Fruit fly (Drosophila melanogaster) whole organism, embryonic: ENCODE data around the gene nonC.
A peak's percentile ranks its signal among the peaks of the same experiment; 100 is the strongest.

Experiments
- CG10147 ChIP-seq: fragments of 200-800 bp; sonication (Bioruptor generic); optimal IDR thresholded peaks from 2 replicates; lab custom pipeline; 2019; ENCODE audit warnings: missing biosample characterization, mild to moderate bottlenecking, missing genetic modification characterization, moderate library complexity
- CG10209 ChIP-seq: fragments of 200-800 bp; sonication (Bioruptor generic); optimal IDR thresholded peaks from 3 replicates; lab custom pipeline; 2017; ENCODE audit warnings: missing biosample characterization, mild to moderate bottlenecking, missing genetic modification characterization, missing genetic modification reagents
- CG11696 ChIP-seq: fragments of 200-800 bp; sonication (Bioruptor generic); IDR thresholded peaks from 2 replicates; pipeline ENCODE4 v1.3.6; 2022; ENCODE audit warnings: missing biosample characterization, missing genetic modification characterization
- CG1233 ChIP-seq: fragments of 200-800 bp; sonication (Bioruptor generic); optimal IDR thresholded peaks from 4 replicates; lab custom pipeline; 2018; ENCODE audit warnings: missing biosample characterization, mild to moderate bottlenecking, missing genetic modification characterization
- CG14965 ChIP-seq: fragments of 200-800 bp; sonication (Bioruptor generic); optimal IDR thresholded peaks from 2 replicates; lab custom pipeline; 2016; ENCODE audit warnings: missing biosample characterization, missing genetic modification characterization, borderline replicate concordance
- CG1529 ChIP-seq: fragments of 200-800 bp; sonication (Bioruptor generic); optimal IDR thresholded peaks from 3 replicates; lab custom pipeline; 2018; ENCODE audit warnings: missing biosample characterization, missing genetic modification characterization
- CG17328 ChIP-seq: fragments of 200-800 bp; sonication (Bioruptor generic); IDR thresholded peaks from 2 replicates; pipeline ENCODE4 v1.3.6; 2022; ENCODE audit warnings: missing biosample characterization, missing genetic modification characterization
- CG17359 ChIP-seq: fragments of 200-800 bp; sonication (Bioruptor generic); optimal IDR thresholded peaks from 3 replicates; lab custom pipeline; 2018; ENCODE audit warnings: missing biosample characterization, mild to moderate bottlenecking, missing genetic modification characterization, moderate library complexity
- CG17385 ChIP-seq: fragments of 200-800 bp; sonication (Bioruptor generic); optimal IDR thresholded peaks from 3 replicates; lab custom pipeline; 2018; ENCODE audit warnings: missing biosample characterization, mild to moderate bottlenecking, missing genetic modification characterization
- CG17568 ChIP-seq: fragments of 200-800 bp; sonication (Bioruptor generic); optimal IDR thresholded peaks from 2 replicates; lab custom pipeline; 2018; ENCODE audit warnings: missing biosample characterization, mild to moderate bottlenecking, missing genetic modification characterization, moderate library complexity
- CG17612 ChIP-seq: fragments of 200-800 bp; sonication (Bioruptor generic); IDR thresholded peaks from 2 replicates; pipeline ENCODE4 v1.3.6; 2022; ENCODE audit warnings: missing biosample characterization, missing genetic modification characterization
- CG18011 ChIP-seq: fragments of 200-800 bp; sonication (Bioruptor generic); optimal IDR thresholded peaks from 2 replicates; lab custom pipeline; 2017; ENCODE audit warnings: missing biosample characterization, missing genetic modification characterization, mild to moderate bottlenecking, moderate library complexity, missing genotype
- CG3163 ChIP-seq: fragments of 200-800 bp; sonication (Bioruptor generic); optimal IDR thresholded peaks from 3 replicates; lab custom pipeline; 2016; ENCODE audit warnings: missing biosample characterization, missing genetic modification characterization
- CG34376 ChIP-seq: fragments of 200-800 bp; sonication (Bioruptor generic); optimal IDR thresholded peaks from 2 replicates; lab custom pipeline; 2018; ENCODE audit warnings: missing biosample characterization, mild to moderate bottlenecking, missing genetic modification characterization
- CG4360 ChIP-seq: fragments of 200-800 bp; sonication (Bioruptor generic); IDR thresholded peaks from 2 replicates; pipeline ENCODE4 v1.3.6; 2022; ENCODE audit warnings: missing biosample characterization, missing genetic modification characterization
- CG4854 ChIP-seq: fragments of 200-800 bp; sonication (Bioruptor generic); optimal IDR thresholded peaks from 2 replicates; lab custom pipeline; 2016; ENCODE audit warnings: missing biosample characterization, missing genetic modification characterization, inconsistent platforms
- CG6791 ChIP-seq: fragments of 200-800 bp; sonication (Bioruptor generic); IDR thresholded peaks from 3 replicates; pipeline ENCODE4 v1.3.6; 2022; ENCODE audit warnings: missing biosample characterization, missing genetic modification characterization; ENCODE audit not compliant: partially characterized antibody
- CG8388 ChIP-seq: fragments of 200-800 bp; sonication (Bioruptor generic); optimal IDR thresholded peaks from 2 replicates; lab custom pipeline; 2019; ENCODE audit warnings: missing biosample characterization, mild to moderate bottlenecking, missing genetic modification characterization, moderate library complexity
- CG8478 ChIP-seq: fragments of >200 bp; optimal IDR thresholded peaks from 2 replicates; lab custom pipeline; 2018
- CoRest ChIP-seq: fragments of 200-800 bp; sonication (Bioruptor generic); optimal IDR thresholded peaks from 3 replicates; lab custom pipeline; 2018; ENCODE audit warnings: missing biosample characterization, mild to moderate bottlenecking, missing genetic modification characterization, moderate library complexity
- D ChIP-seq, 2 experiments: fragments of 200-800 bp in 1 of 2; fragments of >200 bp in 1 of 2; sonication (Bioruptor generic) in 1 of 2; optimal IDR thresholded peaks; 2 replicates in 1 of 2; 3 replicates in 1 of 2; lab custom pipeline; 2017; ENCODE audit warnings: mild to moderate bottlenecking in 1 of 2, missing biosample characterization in 1 of 2, missing genetic modification characterization in 1 of 2, missing genetic modification reagents in 1 of 2
- D19A ChIP-seq: fragments of 200-800 bp; optimal IDR thresholded peaks from 3 replicates; lab custom pipeline; 2019; ENCODE audit warnings: missing biosample characterization, mild to moderate bottlenecking, missing genetic modification characterization, moderate library complexity
- Gug ChIP-seq: fragments of 200-800 bp; sonication (Bioruptor generic); IDR thresholded peaks from 4 replicates; pipeline ENCODE4 v1.3.6; 2022; ENCODE audit warnings: missing biosample characterization, missing genetic modification characterization
- HLH4C ChIP-seq: fragments of 200-800 bp; sonication (Bioruptor generic); IDR thresholded peaks from 3 replicates; pipeline ENCODE4 v1.3.6; 2022; ENCODE audit warnings: missing biosample characterization, missing genetic modification characterization; ENCODE audit not compliant: partially characterized antibody
- Hey ChIP-seq: fragments of 200-800 bp; sonication (Bioruptor generic); optimal IDR thresholded peaks from 3 replicates; lab custom pipeline; 2018; ENCODE audit warnings: missing biosample characterization, mild to moderate bottlenecking, missing genetic modification characterization
- Med ChIP-seq: fragments of 200-800 bp; sonication (Bioruptor generic); peaks from one replicate; lab custom pipeline; 2016; ENCODE audit warnings: missing biosample characterization, missing genetic modification characterization, mild to moderate bottlenecking, inconsistent platforms, moderate library complexity
- Poxn ChIP-seq: fragments of 200-800 bp; sonication (Bioruptor generic); IDR thresholded peaks from 2 replicates; pipeline ENCODE4 v1.3.6; 2022; ENCODE audit warnings: missing biosample characterization, missing genetic modification characterization
- Sox102F ChIP-seq: fragments of 200-800 bp; sonication (Bioruptor generic); optimal IDR thresholded peaks from 2 replicates; lab custom pipeline; 2018; ENCODE audit warnings: missing biosample characterization, mild to moderate bottlenecking, missing genetic modification characterization, moderate library complexity
- Trl ChIP-seq, 3 experiments: fragments of >200 bp in 2 of 3; fragments of 200-800 bp in 1 of 3; sonication (Bioruptor generic) in 1 of 3; optimal IDR thresholded peaks; 2 replicates in 1 of 3; 3 replicates in 2 of 3; lab custom pipeline; 2016 to 2017; ENCODE audit warnings: missing biosample characterization in 1 of 3, missing genetic modification characterization in 1 of 3
- Vsx1 ChIP-seq: fragments of 200-800 bp; sonication (Bioruptor generic); optimal IDR thresholded peaks from 2 replicates; lab custom pipeline; 2017; ENCODE audit warnings: missing biosample characterization, mild to moderate bottlenecking, missing genetic modification characterization, missing genetic modification reagents
- abd-A ChIP-seq: fragments of 200-800 bp; sonication (Bioruptor generic); optimal IDR thresholded peaks from 3 replicates; lab custom pipeline; 2019; ENCODE audit warnings: missing biosample characterization, mild to moderate bottlenecking, missing genetic modification characterization, moderate library complexity
- cg ChIP-seq: fragments of 200-800 bp; sonication (Bioruptor generic); optimal IDR thresholded peaks from 3 replicates; lab custom pipeline; 2019; ENCODE audit warnings: missing biosample characterization, mild to moderate bottlenecking, missing genetic modification characterization, moderate library complexity
- chm ChIP-seq: fragments of 200-800 bp; sonication (Bioruptor generic); IDR thresholded peaks from 2 replicates; pipeline ENCODE4 v1.3.6; 2022; ENCODE audit warnings: missing biosample characterization, missing genetic modification characterization
- chn ChIP-seq: fragments of 200-800 bp; sonication (Bioruptor generic); optimal IDR thresholded peaks from 2 replicates; lab custom pipeline; 2016; ENCODE audit warnings: missing biosample characterization, missing genetic modification characterization
- corto ChIP-seq: fragments of 200-800 bp; sonication (Bioruptor generic); optimal IDR thresholded peaks from 2 replicates; lab custom pipeline; 2016; ENCODE audit warnings: missing biosample characterization, mild to moderate bottlenecking, missing genetic modification characterization, moderate library complexity
- crol ChIP-seq: fragments of 200-800 bp; sonication (Bioruptor generic); IDR thresholded peaks from 2 replicates; pipeline ENCODE4 v1.3.6; 2022; ENCODE audit warnings: missing biosample characterization, missing genetic modification characterization
- cwo ChIP-seq: fragments of 200-800 bp; sonication (Bioruptor generic); optimal IDR thresholded peaks from 3 replicates; lab custom pipeline; 2017; ENCODE audit warnings: missing biosample characterization, missing genetic modification characterization, mild to moderate bottlenecking, moderate library complexity, missing genetic modification reagents
- dan ChIP-seq: fragments of 200-800 bp; sonication (Bioruptor generic); IDR thresholded peaks from 2 replicates; pipeline ENCODE4 v1.3.6; 2022; ENCODE audit warnings: missing biosample characterization, missing genetic modification characterization
- gsb ChIP-seq: fragments of 200-800 bp; sonication (Bioruptor generic); IDR thresholded peaks from 2 replicates; pipeline ENCODE4 v1.3.6; 2022; ENCODE audit warnings: missing biosample characterization, missing genetic modification characterization
- mirr ChIP-seq: fragments of 200-800 bp; sonication (Bioruptor generic); optimal IDR thresholded peaks from 3 replicates; lab custom pipeline; 2018; ENCODE audit warnings: missing biosample characterization, mild to moderate bottlenecking, missing genetic modification characterization
- nerfin-1 ChIP-seq: fragments of 200-800 bp; sonication (Bioruptor generic); optimal IDR thresholded peaks from 3 replicates; lab custom pipeline; 2019; ENCODE audit warnings: missing biosample characterization, mild to moderate bottlenecking, missing genetic modification characterization, moderate library complexity
- nerfin-2 ChIP-seq: fragments of 200-800 bp; sonication (Bioruptor generic); IDR thresholded peaks from 2 replicates; pipeline ENCODE4 v1.3.6; 2022; ENCODE audit warnings: missing biosample characterization, missing genetic modification characterization; ENCODE audit not compliant: partially characterized antibody
- repo ChIP-seq: fragments of 200-800 bp; sonication (Bioruptor generic); optimal IDR thresholded peaks from 2 replicates; lab custom pipeline; 2016; ENCODE audit warnings: missing biosample characterization, missing genetic modification characterization
- rib ChIP-seq: fragments of 200-800 bp; sonication (Bioruptor generic); IDR thresholded peaks from 2 replicates; pipeline ENCODE4 v1.3.6; 2022; ENCODE audit warnings: missing biosample characterization, missing genetic modification characterization
- schlank ChIP-seq: fragments of 200-800 bp; sonication (Bioruptor generic); optimal IDR thresholded peaks from 2 replicates; lab custom pipeline; 2018; ENCODE audit warnings: missing biosample characterization, mild to moderate bottlenecking, missing genetic modification characterization
- sens ChIP-seq: fragments of 200-800 bp; sonication (Bioruptor generic); peaks from one replicate; lab custom pipeline; 2016; ENCODE audit warnings: missing biosample characterization, missing genetic modification characterization
- tap ChIP-seq: fragments of 200-800 bp; optimal IDR thresholded peaks from 3 replicates; lab custom pipeline; 2019; ENCODE audit warnings: missing biosample characterization, mild to moderate bottlenecking, missing genetic modification characterization, moderate library complexity
- tgo ChIP-seq: fragments of 200-800 bp; sonication (Bioruptor generic); IDR thresholded peaks from 3 replicates; pipeline ENCODE4 v1.3.6; 2022; ENCODE audit warnings: missing biosample characterization, missing genetic modification characterization
- tio ChIP-seq: fragments of 200-800 bp; sonication (Bioruptor generic); optimal IDR thresholded peaks from 2 replicates; lab custom pipeline; 2017; ENCODE audit warnings: missing biosample characterization, missing genetic modification characterization, inconsistent platforms
- trem ChIP-seq: fragments of 200-800 bp; optimal IDR thresholded peaks from 3 replicates; lab custom pipeline; 2019; ENCODE audit warnings: missing biosample characterization, mild to moderate bottlenecking, missing genetic modification characterization, moderate library complexity

nonC gene

DNA sequence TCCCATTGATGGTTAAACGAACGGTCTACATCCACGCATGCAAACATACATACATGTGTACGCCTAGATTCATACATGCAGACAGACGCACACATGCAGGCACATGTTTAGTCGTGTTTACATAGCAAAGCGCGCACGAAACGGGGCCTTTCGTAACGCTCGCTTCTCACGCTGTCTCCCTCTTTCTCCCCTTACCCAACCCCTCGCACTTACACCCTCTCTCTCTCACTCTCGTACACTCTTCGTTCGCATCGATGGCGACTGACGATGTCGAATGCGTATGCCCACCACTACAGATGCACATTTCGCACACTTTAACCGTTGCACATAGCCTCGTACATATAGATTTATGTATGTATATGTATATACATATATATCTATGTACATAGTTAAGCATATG is 41.7 kb downstream of the nonC start (continued):
- no peak for TF ChIP-seq HLH4C (GFP tag; lab: Robert Waterston, UW)
- no peak for TF ChIP-seq nerfin-2 (GFP tag; lab: Robert Waterston, UW)
- peak; percentile 57 for TF ChIP-seq mirr
- peak; percentile 19; the same call in 1 of the 2 replicates for TF ChIP-seq CG4360 (GFP tag; lab: Robert Waterston, UW)
- peak; percentile 20 for TF ChIP-seq CG34376
- peak; percentile 65 for TF ChIP-seq abd-A
- no peak for TF ChIP-seq Gug (GFP tag; lab: Robert Waterston, UW)
- TF ChIP-seq chn (GFP tag; lab: Kevin White, UChicago): no peak
- no peak for TF ChIP-seq CG4854 (GFP tag; lab: Kevin White, UChicago)
- TF ChIP-seq crol (GFP tag; lab: Robert Waterston, UW): peak; percentile 87
- TF ChIP-seq CG10209 (GFP tag; lab: Kevin White, UChicago): no peak
- TF ChIP-seq cg (GFP tag; lab: Kevin White, UChicago): peak; percentile 88
- no peak for TF ChIP-seq CG11696 (GFP tag; lab: Robert Waterston, UW)
- TF ChIP-seq D (optimal IDR thresholded peaks at IDR 0.05; lab: Kevin White, UChicago): peak; percentile 57
- TF ChIP-seq D (GFP tag; optimal IDR thresholded peaks at IDR 0.05; lab: Kevin White, UChicago): no peak
- peak; percentile 63 for TF ChIP-seq rib (GFP tag; lab: Robert Waterston, UW)
- TF ChIP-seq CG8478: peak; percentile 89
- peak; percentile 21 for TF ChIP-seq nerfin-1 (tag; lab: Kevin White, UChicago)
- no peak for TF ChIP-seq gsb
- TF ChIP-seq CG1233 (GFP tag; lab: Kevin White, UChicago): peak; percentile 100
- TF ChIP-seq CG17328 (GFP tag; lab: Robert Waterston, UW): no peak
- peak; percentile 56 for TF ChIP-seq Hey (tag; lab: Kevin White, UChicago)
- no peak for TF ChIP-seq tio (GFP tag; lab: Kevin White, UChicago)
- TF ChIP-seq tap (tag; lab: Kevin White, UChicago): peak; percentile 26
- TF ChIP-seq CoRest (tag; lab: Kevin White, UChicago): no peak
- peak; percentile 16 to 26 for TF ChIP-seq Trl (optimal IDR thresholded peaks at IDR 0.05; lab: Kevin White, UChicago)
- no peak for TF ChIP-seq Trl (GFP tag; optimal IDR thresholded peaks at IDR 0.05; lab: Kevin White, UChicago)
- peak; percentile 14 for TF ChIP-seq trem
- TF ChIP-seq CG14965 (GFP tag; lab: Kevin White, UChicago): no peak
- TF ChIP-seq, all 482 proteins: peak for 69

DNA sequence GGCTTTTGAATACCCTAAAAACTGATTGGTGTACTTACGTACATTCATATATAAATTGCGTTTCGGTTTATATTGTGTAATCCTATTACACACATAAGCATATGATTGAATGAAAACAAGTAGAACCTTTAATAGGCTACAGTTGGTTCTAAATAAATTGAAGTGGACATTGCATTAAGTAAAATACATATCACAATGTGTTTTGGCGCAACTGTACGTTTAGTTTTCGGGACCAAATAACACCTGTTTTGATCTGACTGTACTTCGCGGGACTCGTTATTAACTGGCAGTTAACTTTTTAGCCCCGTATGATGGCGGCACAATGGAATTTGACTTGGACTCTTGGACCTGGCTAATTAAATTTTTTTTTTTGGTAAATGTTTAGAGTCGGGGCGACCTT is 42.5 kb downstream of the nonC start:
- TF ChIP-seq cwo: no peak
- no peak for TF ChIP-seq Sox102F (GFP tag; lab: Kevin White, UChicago)
- no peak for TF ChIP-seq CG17612 (GFP tag; lab: Robert Waterston, UW)
- TF ChIP-seq Vsx1 (GFP tag; lab: Kevin White, UChicago): peak; percentile 10
- no peak for TF ChIP-seq repo
- no peak for TF ChIP-seq corto (GFP tag; lab: Kevin White, UChicago)
- TF ChIP-seq CG1529 (GFP tag; lab: Kevin White, UChicago): no peak
- TF ChIP-seq chm: no peak
- no peak for TF ChIP-seq schlank (tag; lab: Kevin White, UChicago)
- TF ChIP-seq tgo (GFP tag; lab: Robert Waterston, UW): no peak
- peak; percentile 71 for TF ChIP-seq D19A (tag; lab: Kevin White, UChicago)
- TF ChIP-seq sens (GFP tag; lab: Kevin White, UChicago): peak; percentile 63
- no peak for TF ChIP-seq Poxn (GFP tag; lab: Robert Waterston, UW)
- TF ChIP-seq CG17385 (GFP tag; lab: Kevin White, UChicago): no peak
- TF ChIP-seq CG18011 (GFP tag; lab: Kevin White, UChicago): no peak
- no peak for TF ChIP-seq CG17568 (GFP tag; lab: Kevin White, UChicago)
- TF ChIP-seq CG10147 (GFP tag; lab: Kevin White, UChicago): no peak
- TF ChIP-seq CG17359 (tag; lab: Kevin White, UChicago): no peak
- no peak for TF ChIP-seq dan (GFP tag; lab: Robert Waterston, UW)
- no peak for TF ChIP-seq CG8388 (GFP tag; lab: Kevin White, UChicago)
- TF ChIP-seq CG3163: no peak
- TF ChIP-seq CG6791: 0 out of 3 replicates have a peak, but pooled peaks have one; percentile 20
- TF ChIP-seq Med (GFP tag; lab: Kevin White, UChicago): peak; percentile 35
